Worm (Caenorhabditis elegans) whole organism, L3 larva: Measurements from ENCODE around the gene K07B1.4.

Source experiments
- aly-2 ChIP-seq: fragments of 150-350 bp; optimal IDR thresholded peaks from 2 replicates; lab custom pipeline; 2014; ENCODE audit warnings: missing biosample characterization, missing genetic modification characterization
- ama-1 ChIP-seq: fragments of 150-350 bp; optimal IDR thresholded peaks from 2 replicates; lab custom pipeline; 2018
- ceh-82 ChIP-seq: fragments of 150-350 bp; optimal IDR thresholded peaks from 2 replicates; lab custom pipeline; 2014; ENCODE audit warnings: missing biosample characterization, missing genetic modification characterization
- elt-3 ChIP-seq, 3 experiments: fragments of 150-350 bp in 1 of 3; sonication (generic microtip) in 2 of 3; optimal IDR thresholded peaks; 2 replicates in 2 of 3; 4 replicates in 1 of 3; lab custom pipeline; 2014 to 2017; ENCODE audit warnings: missing biosample characterization in 3 of 3, missing genetic modification characterization in 3 of 3
- lin-15B ChIP-seq: fragments of 150-350 bp; optimal IDR thresholded peaks from 2 replicates; lab custom pipeline; 2014; ENCODE audit warnings: missing biosample characterization, missing genetic modification characterization
- lin-39 ChIP-seq: fragments of 150-350 bp; optimal IDR thresholded peaks from 2 replicates; lab custom pipeline; 2018; ENCODE audit warnings: missing biosample characterization, missing genetic modification reagents, missing genetic modification characterization
- nhr-12 ChIP-seq: fragments of 150-350 bp; optimal IDR thresholded peaks from 2 replicates; lab custom pipeline; 2014; ENCODE audit warnings: missing biosample characterization, missing genetic modification characterization
- nhr-28 ChIP-seq: fragments of 150-350 bp; optimal IDR thresholded peaks from 2 replicates; lab custom pipeline; 2014; ENCODE audit warnings: missing biosample characterization, missing genetic modification characterization
- nhr-77 ChIP-seq: fragments of 150-350 bp; optimal IDR thresholded peaks from 2 replicates; lab custom pipeline; 2014; ENCODE audit warnings: missing biosample characterization, missing genetic modification characterization
- pha-4 ChIP-seq: fragments of 150-350 bp; optimal IDR thresholded peaks from 2 replicates; lab custom pipeline; 2014; ENCODE audit warnings: missing biosample characterization, missing genetic modification reagents, missing genetic modification characterization
- skn-1 ChIP-seq: fragments of 150-350 bp; optimal IDR thresholded peaks from 2 replicates; lab custom pipeline; 2014; ENCODE audit warnings: missing biosample characterization, missing genetic modification characterization
- unc-62 ChIP-seq: fragments of 150-350 bp; sonication (generic microtip); optimal IDR thresholded peaks from 4 replicates; lab custom pipeline; 2014; ENCODE audit warnings: missing biosample characterization, missing genetic modification reagents, missing genetic modification characterization
- zag-1 ChIP-seq: fragments of 150-350 bp; optimal IDR thresholded peaks from 2 replicates; lab custom pipeline; 2014; ENCODE audit warnings: missing biosample characterization, missing genetic modification characterization
- ztf-11 ChIP-seq: fragments of 150-350 bp; optimal IDR thresholded peaks from 2 replicates; lab custom pipeline; 2014; ENCODE audit warnings: missing biosample characterization, missing genetic modification characterization

DNA sequence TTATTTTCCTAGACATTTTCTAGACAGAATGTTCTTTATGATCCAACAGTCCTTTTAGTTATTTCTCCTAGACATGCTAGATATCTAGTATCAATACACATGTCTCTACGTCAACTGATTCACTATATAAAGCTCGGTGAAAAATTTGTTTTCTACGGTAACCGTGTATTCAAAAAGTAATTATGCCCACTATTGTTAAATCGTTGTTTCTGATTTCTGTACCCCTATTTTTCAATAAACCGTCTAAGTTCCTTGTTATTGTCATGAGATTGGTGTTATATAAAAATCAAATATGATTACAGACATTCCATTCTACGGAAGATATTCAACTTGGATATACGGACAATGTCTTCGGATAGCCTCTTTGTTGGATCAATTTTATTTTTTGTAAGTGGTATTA is 24.2 kb downstream of the K07B1.4 start, which contains the start of gene srx-46:
- TF ChIP-seq pha-4 (tag; lab: Kevin White, UChicago) (no peak), lin-39 (tag; lab: Kevin White, UChicago) (no peak), elt-3 (tag; optimal IDR thresholded peaks at IDR 0.05; lab: Kevin White, UChicago) (no peak), lin-15B (tag; lab: Kevin White, UChicago) (no peak), unc-62 (no peak), aly-2 (tag; lab: Kevin White, UChicago) (no peak), ztf-11 (tag; lab: Kevin White, UChicago) (no peak), zag-1 (no peak), nhr-28 (tag; lab: Kevin White, UChicago) (no peak), skn-1 (tag; lab: Kevin White, UChicago) (no peak), nhr-77 (tag; lab: Kevin White, UChicago) (no peak), nhr-12 (tag; lab: Kevin White, UChicago) (no peak), ama-1 (lab: Kevin White, UChicago) (no peak), ceh-82 (tag; lab: Kevin White, UChicago) (no peak)
